Fruit fly (Drosophila melanogaster) whole organism, embryonic: ENCODE results near the gene krz.

Source experiments
- CG15514 ChIP-seq: fragments of 200-800 bp; sonication (Bioruptor generic); optimal IDR thresholded peaks from 3 replicates; lab custom pipeline; 2017; ENCODE audit warnings: missing biosample characterization, missing genetic modification characterization, mild to moderate bottlenecking, moderate library complexity, missing genetic modification reagents
- CG32532 ChIP-seq: fragments of 200-800 bp; sonication (Bioruptor generic); IDR thresholded peaks from 2 replicates; pipeline ENCODE4 v1.3.6; 2022; ENCODE audit warnings: missing biosample characterization, missing genetic modification characterization
- CG4854 ChIP-seq: fragments of 200-800 bp; sonication (Bioruptor generic); optimal IDR thresholded peaks from 2 replicates; lab custom pipeline; 2016; ENCODE audit warnings: missing biosample characterization, missing genetic modification characterization, inconsistent platforms
- CG8388 ChIP-seq: fragments of 200-800 bp; sonication (Bioruptor generic); optimal IDR thresholded peaks from 2 replicates; lab custom pipeline; 2019; ENCODE audit warnings: missing biosample characterization, mild to moderate bottlenecking, missing genetic modification characterization, moderate library complexity
- Oli ChIP-seq: fragments of 200-800 bp; sonication (Bioruptor generic); optimal IDR thresholded peaks from 2 replicates; lab custom pipeline; 2018; ENCODE audit warnings: missing biosample characterization, mild to moderate bottlenecking, missing genetic modification characterization, moderate library complexity
- br ChIP-seq: fragments of >200 bp; optimal IDR thresholded peaks from 2 replicates; lab custom pipeline; 2017
- danr ChIP-seq: fragments of 200-800 bp; sonication (Bioruptor generic); IDR thresholded peaks from 2 replicates; pipeline ENCODE4 v1.3.6; 2022; ENCODE audit warnings: missing biosample characterization, missing genetic modification characterization
- kah ChIP-seq: fragments of 200-800 bp; sonication (Bioruptor generic); optimal IDR thresholded peaks from 2 replicates; lab custom pipeline; 2018; ENCODE audit warnings: missing biosample characterization, mild to moderate bottlenecking, missing genetic modification characterization
- ken ChIP-seq: fragments of 200-800 bp; sonication (Bioruptor generic); IDR thresholded peaks from 3 replicates; pipeline ENCODE4 v1.3.6; 2022; ENCODE audit warnings: missing biosample characterization, missing genetic modification characterization
- klu ChIP-seq: fragments of 200-800 bp; sonication (Bioruptor generic); IDR thresholded peaks from 2 replicates; pipeline ENCODE4 v1.3.6; 2022; ENCODE audit warnings: missing biosample characterization, missing genetic modification characterization
- pum ChIP-seq: fragments of 200-800 bp; sonication (Bioruptor generic); optimal IDR thresholded peaks from 2 replicates; lab custom pipeline; 2016; ENCODE audit warnings: missing biosample characterization, missing genetic modification characterization
- rib ChIP-seq: fragments of 200-800 bp; sonication (Bioruptor generic); IDR thresholded peaks from 2 replicates; pipeline ENCODE4 v1.3.6; 2022; ENCODE audit warnings: missing biosample characterization, missing genetic modification characterization
- sd ChIP-seq: fragments of 200-800 bp; sonication (Bioruptor generic); optimal IDR thresholded peaks from 3 replicates; lab custom pipeline; 2018; ENCODE audit warnings: missing biosample characterization, mild to moderate bottlenecking, missing genetic modification characterization, moderate library complexity

DNA sequence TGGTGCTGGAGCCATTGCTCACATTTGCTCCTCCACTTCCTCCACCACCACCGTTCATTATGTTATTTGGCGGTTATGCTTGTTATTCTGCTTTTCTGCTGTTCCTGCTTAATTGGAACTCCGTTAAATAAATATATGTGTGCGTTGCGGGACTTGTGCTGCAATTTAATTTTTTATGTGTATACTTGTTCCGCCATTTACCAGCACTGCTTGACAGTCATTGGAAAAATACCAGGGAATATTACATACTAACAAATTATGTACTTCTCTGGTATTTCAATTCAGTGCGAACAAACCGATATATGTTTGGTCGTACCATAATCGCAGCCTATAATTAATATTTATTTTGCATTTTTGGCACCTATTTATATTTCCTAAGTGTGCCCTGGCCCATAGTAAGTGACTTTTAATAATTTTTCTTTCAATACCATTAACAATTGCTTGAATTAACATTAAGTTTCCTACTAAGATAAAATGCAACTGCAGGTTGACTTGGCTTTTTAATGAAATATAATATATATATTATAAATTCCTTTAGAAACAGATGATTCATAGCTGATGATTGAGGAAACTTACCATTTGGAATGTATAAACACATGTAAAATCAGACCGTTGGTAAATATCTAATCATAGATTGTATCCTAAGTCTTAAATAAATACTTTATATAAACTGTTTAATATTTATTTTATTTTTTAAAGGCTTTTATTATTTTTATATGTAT, at the start of gene krz, which contains the start of gene mod:
- TF ChIP-seq CG4854 (GFP tag; lab: Kevin White, UChicago) (no peak), br (lab: Kevin White, UChicago) (no peak), pum (GFP tag; lab: Kevin White, UChicago) (no peak), kah (GFP tag; lab: Kevin White, UChicago) (no peak), CG32532 (GFP tag; lab: Robert Waterston, UW) (peak; percentile 49; the same call in 1 of the 2 replicates), danr (GFP tag; lab: Robert Waterston, UW) (no peak), ken (GFP tag; lab: Robert Waterston, UW) (no peak), CG15514 (GFP tag; lab: Kevin White, UChicago) (no peak), rib (no peak), sd (tag; lab: Kevin White, UChicago) (no peak), Oli (no peak), CG8388 (GFP tag; lab: Kevin White, UChicago) (peak; percentile 5), klu (no peak)
